Worm (Caenorhabditis elegans): ENCODE measurements around the gene C04A2.15.

Gene C04A2.15

DNA sequence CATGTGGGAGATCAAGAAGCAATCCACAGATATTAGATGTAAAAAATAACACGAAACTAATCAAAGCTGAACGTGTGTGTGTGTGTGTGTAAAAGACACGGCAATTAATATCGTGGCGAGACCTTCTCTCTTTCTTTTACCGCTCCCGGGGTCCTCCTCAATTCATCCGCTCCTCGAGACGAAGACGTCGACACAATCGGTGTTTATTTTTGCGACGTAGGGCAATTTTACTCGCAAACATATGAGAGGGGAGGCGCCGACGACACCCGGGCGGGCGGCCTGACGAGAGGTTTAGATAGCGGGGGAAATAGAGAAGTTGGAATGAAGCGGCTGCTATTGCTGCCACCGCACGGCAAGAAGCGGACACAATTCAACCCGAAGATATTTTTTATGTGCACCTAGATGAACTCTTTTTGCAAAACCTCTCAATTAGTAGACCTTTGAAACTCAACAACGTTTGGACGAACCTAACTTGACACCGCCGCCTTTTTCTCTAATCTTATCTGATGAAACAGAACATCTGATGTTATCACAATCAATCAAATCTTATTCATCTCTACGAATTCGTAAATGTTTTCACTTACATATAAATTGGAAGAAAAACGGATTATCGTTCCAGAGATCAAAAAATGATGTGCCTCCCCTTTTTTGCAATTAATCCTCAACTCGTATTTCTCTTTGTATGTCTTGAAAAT lies 19.2 kb upstream of the C04A2.15 start:
- TF ChIP-seq egl-5 (tag; optimal IDR thresholded peaks at IDR 0.05) = peak; percentile 49
- TF ChIP-seq lsy-12 (tag; optimal IDR thresholded peaks at IDR 0.05) = no peak
- TF ChIP-seq pha-4 (tag; optimal IDR thresholded peaks at IDR 0.05) = peak; percentile 11
- peak; percentile 7 for TF ChIP-seq elt-2 (tag; optimal IDR thresholded peaks at IDR 0.05)
- peak; percentile 90 for TF ChIP-seq elt-1 (tag; optimal IDR thresholded peaks at IDR 0.05)
- TF ChIP-seq nhr-43 (tag; optimal IDR thresholded peaks at IDR 0.05; ENCODE audit: poor library complexity, severe bottlenecking) = no peak
- TF ChIP-seq hmg-11 (tag; optimal IDR thresholded peaks at IDR 0.05) = peak; percentile 16

DNA sequence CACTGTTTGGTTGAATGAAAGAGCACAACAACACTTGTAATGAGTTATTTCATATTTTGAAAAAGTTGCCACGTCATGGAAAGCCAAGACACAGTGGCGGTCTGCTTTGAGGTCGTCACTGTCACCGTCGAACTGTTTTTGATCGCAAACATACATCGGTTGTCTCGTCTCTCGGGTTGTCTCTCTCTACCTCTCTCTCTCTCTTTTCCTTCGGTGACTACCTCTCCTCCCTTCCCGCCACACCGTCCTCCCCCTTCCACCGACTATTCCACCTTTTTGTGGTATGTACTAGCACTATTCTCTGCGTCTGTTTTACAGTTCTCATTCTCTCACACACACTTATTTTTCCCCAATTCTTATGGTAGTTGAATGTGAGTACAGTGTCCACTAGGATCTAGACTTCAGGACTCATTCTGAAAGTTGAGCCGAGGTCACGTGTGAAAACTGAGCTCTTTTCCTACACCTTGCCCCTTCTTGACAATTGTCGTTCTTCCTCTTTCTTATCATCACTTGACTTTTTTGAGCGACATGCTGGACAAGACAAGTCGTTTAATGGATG lies 18.2 kb upstream of the C04A2.15 start:
- TF ChIP-seq zag-1 (tag; optimal IDR thresholded peaks at IDR 0.05) (no peak), nhr-23 (tag; optimal IDR thresholded peaks at IDR 0.05) (peak; percentile 12), nhr-11 (tag; optimal IDR thresholded peaks at IDR 0.05) (no peak), ztf-11 (tag; optimal IDR thresholded peaks at IDR 0.05) (no peak), nfya-1 (tag; optimal IDR thresholded peaks at IDR 0.05; ENCODE audit: insufficient read depth) (peak; percentile 6), pha-4 (tag; optimal IDR thresholded peaks at IDR 0.05) (peak; percentile 70), fos-1 (tag; optimal IDR thresholded peaks at IDR 0.05) (no peak), nhr-67 (tag; optimal IDR thresholded peaks at IDR 0.05) (no peak), pqm-1 (tag; optimal IDR thresholded peaks at IDR 0.05) (peak; percentile 44), ceh-16 (tag; optimal IDR thresholded peaks at IDR 0.05) (no peak), fkh-2 (tag; optimal IDR thresholded peaks at IDR 0.05) (no peak), ceh-28 (tag; optimal IDR thresholded peaks at IDR 0.05) (no peak), egl-5 (tag; optimal IDR thresholded peaks at IDR 0.05) (no peak), nhr-25 (tag; optimal IDR thresholded peaks at IDR 0.05) (peak; percentile 70), elt-2 (tag; optimal IDR thresholded peaks at IDR 0.05) (peak; percentile 69), jun-1 (tag; optimal IDR thresholded peaks at IDR 0.05) (peak; percentile 7), R02D3.7 (tag; optimal IDR thresholded peaks at IDR 0.05) (no peak)

DNA sequence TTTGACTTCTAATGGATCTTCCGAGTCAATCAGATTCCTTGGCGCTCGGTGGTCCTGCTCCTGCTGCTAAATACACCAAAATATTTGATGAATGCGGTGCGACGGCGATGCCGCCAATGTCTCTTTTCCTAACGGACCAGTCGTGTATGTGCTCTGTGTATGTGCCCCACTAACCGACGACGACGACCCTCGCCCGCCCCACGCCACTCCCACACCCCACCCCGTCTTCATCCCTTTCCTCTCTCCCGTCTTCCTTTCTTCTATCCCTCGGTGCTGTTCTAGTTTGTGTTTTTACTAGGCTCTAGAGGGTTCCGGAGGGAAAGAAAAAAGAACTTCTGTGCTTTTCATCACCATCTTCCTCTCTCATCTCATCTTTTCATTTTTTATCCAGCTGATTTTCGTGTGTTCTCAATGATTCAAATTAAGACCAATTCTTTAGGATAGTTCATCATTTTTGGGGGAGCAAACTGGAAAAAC lies 17.4 kb upstream of the C04A2.15 start, which contains the start of gene egl-27:
TSS of gene egl-27 (plus strand) at position 427 of the 477 bp plus-strand sequence.
- TF ChIP-seq egl-27 (tag; optimal IDR thresholded peaks at IDR 0.05) (no peak), nfya-1 (tag; optimal IDR thresholded peaks at IDR 0.05; ENCODE audit: insufficient read depth) (peak; percentile 19), lin-39 (tag; optimal IDR thresholded peaks at IDR 0.05) (peak; percentile 57)

DNA sequence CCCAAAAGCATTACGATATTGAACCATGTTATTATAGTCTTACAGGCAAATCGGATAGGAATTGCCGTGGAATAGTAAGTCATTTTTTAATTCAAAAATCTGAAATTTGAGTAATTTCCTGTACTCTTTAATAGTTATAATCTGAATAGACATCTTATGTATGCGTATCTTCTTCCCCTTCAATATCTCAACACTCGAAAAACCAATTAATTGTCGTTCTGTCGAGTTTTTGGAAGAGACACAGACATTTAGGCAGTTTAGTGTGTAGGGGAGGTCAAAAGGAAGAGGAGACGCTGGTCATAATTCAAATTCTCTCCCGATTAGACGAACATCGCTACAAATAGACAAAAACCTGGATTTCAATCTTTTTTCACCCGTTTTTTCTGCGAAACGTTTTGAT lies 16.5 kb upstream of the C04A2.15 start:
- TF ChIP-seq fkh-2 (tag; optimal IDR thresholded peaks at IDR 0.05) = no peak
- peak; percentile 74 for TF ChIP-seq elt-1 (tag; optimal IDR thresholded peaks at IDR 0.05)
- TF ChIP-seq pqm-1 (tag; optimal IDR thresholded peaks at IDR 0.05) = no peak
- TF ChIP-seq egl-5 (tag; optimal IDR thresholded peaks at IDR 0.05) = peak; percentile 85
- no peak for TF ChIP-seq unc-39 (tag; optimal IDR thresholded peaks at IDR 0.05)
- TF ChIP-seq nhr-67 (tag; optimal IDR thresholded peaks at IDR 0.05) = no peak
- peak; percentile 35 for TF ChIP-seq lin-39 (tag; optimal IDR thresholded peaks at IDR 0.05)
- TF ChIP-seq unc-62 (GFP tag; optimal IDR thresholded peaks at IDR 0.05) = peak; percentile 72
- no peak for TF ChIP-seq mdl-1 (tag; optimal IDR thresholded peaks at IDR 0.05)
- TF ChIP-seq nhr-23 (tag; optimal IDR thresholded peaks at IDR 0.05) = peak; percentile 78
- TF ChIP-seq elt-2 (tag; optimal IDR thresholded peaks at IDR 0.05) = peak; percentile 23
- peak; percentile 84 for TF ChIP-seq nhr-25 (tag; optimal IDR thresholded peaks at IDR 0.05)
- no peak for TF ChIP-seq mml-1 (tag; optimal IDR thresholded peaks at IDR 0.05)
- peak; percentile 10 for TF ChIP-seq snpc-4 (tag; optimal IDR thresholded peaks at IDR 0.05)
- TF ChIP-seq nhr-43 (tag; optimal IDR thresholded peaks at IDR 0.05; ENCODE audit: poor library complexity, severe bottlenecking) = peak; percentile 39
- TF ChIP-seq nhr-77 (tag; optimal IDR thresholded peaks at IDR 0.05) = no peak
- TF ChIP-seq nfya-1 (tag; optimal IDR thresholded peaks at IDR 0.05; ENCODE audit: insufficient read depth) = peak; percentile 37
- no peak for TF ChIP-seq fos-1 (tag; optimal IDR thresholded peaks at IDR 0.05)

DNA sequence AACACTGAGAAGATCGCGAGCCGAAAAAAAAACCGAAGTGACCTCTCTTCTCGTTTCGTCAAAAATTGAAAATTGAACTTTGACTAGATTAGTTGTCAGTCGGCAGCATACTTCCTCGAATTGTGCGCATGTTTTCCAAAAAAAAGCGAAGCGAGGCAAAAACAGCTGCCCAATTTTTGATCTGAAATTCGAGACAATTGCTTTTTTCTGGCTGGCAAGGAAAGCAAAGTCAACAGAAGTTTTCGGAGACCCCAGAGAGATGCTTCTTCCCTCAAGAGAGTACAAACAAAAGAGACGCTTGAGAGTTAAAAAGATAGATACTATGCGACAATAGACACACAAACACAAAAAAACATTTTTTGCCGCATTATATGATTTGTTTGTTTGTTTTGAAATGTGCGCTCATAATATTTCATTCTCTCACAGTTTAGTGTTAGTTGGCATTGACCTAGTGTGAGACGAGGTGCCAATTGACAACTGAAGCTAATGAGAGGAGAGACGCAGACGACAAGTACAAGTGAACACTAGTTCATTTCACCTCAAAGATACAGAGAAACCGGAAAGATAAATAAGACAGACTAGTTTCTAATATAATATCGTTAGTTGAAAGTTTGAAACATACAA lies 16.0 kb upstream of the C04A2.15 start:
- TF ChIP-seq nhr-11 (tag; optimal IDR thresholded peaks at IDR 0.05) = no peak
- TF ChIP-seq aly-2 (tag; optimal IDR thresholded peaks at IDR 0.05) = no peak
- no peak for TF ChIP-seq zag-1 (tag; optimal IDR thresholded peaks at IDR 0.05)
- no peak for TF ChIP-seq sea-2 (GFP tag; optimal IDR thresholded peaks at IDR 0.05)
- TF ChIP-seq ztf-4 (tag; optimal IDR thresholded peaks at IDR 0.05) = no peak
- TF ChIP-seq nhr-25 (tag; optimal IDR thresholded peaks at IDR 0.05) = peak; percentile 73
- TF ChIP-seq nhr-43 (tag; optimal IDR thresholded peaks at IDR 0.05; ENCODE audit: poor library complexity, severe bottlenecking) = no peak
- TF ChIP-seq eor-1 (tag; optimal IDR thresholded peaks at IDR 0.05) = no peak
- no peak for TF ChIP-seq ceh-82 (tag; optimal IDR thresholded peaks at IDR 0.05)
- no peak for TF ChIP-seq fkh-10 (GFP tag; optimal IDR thresholded peaks at IDR 0.05)
- peak; percentile 95 for TF ChIP-seq egl-27 (tag; optimal IDR thresholded peaks at IDR 0.05)
- no peak for TF ChIP-seq nfya-1 (tag; optimal IDR thresholded peaks at IDR 0.05; ENCODE audit: insufficient read depth)
- no peak for TF ChIP-seq ceh-28 (tag; optimal IDR thresholded peaks at IDR 0.05)
- TF ChIP-seq unc-62 (GFP tag; optimal IDR thresholded peaks at IDR 0.05) = peak; percentile 46
- no peak for TF ChIP-seq ztf-11 (tag; optimal IDR thresholded peaks at IDR 0.05)
- peak; percentile 47 for TF ChIP-seq nhr-23 (tag; optimal IDR thresholded peaks at IDR 0.05)
- no peak for TF ChIP-seq lin-15B (tag; optimal IDR thresholded peaks at IDR 0.05)
- TF ChIP-seq ZK546.5 (tag; optimal IDR thresholded peaks at IDR 0.05) = no peak
- no peak for TF ChIP-seq lsy-12 (tag; optimal IDR thresholded peaks at IDR 0.05)
- TF ChIP-seq pha-4 (tag; optimal IDR thresholded peaks at IDR 0.05) = peak; percentile 95
- TF ChIP-seq nhr-237 (tag; optimal IDR thresholded peaks at IDR 0.05) = no peak
- TF ChIP-seq ama-1 (optimal IDR thresholded peaks at IDR 0.05) = no peak
- TF ChIP-seq lin-39 (tag; optimal IDR thresholded peaks at IDR 0.05) = no peak

Measured in whole organism, L3 larva.